2 worm cellular contexts compared by ENCODE assay signal in the genomic region with DNA sequence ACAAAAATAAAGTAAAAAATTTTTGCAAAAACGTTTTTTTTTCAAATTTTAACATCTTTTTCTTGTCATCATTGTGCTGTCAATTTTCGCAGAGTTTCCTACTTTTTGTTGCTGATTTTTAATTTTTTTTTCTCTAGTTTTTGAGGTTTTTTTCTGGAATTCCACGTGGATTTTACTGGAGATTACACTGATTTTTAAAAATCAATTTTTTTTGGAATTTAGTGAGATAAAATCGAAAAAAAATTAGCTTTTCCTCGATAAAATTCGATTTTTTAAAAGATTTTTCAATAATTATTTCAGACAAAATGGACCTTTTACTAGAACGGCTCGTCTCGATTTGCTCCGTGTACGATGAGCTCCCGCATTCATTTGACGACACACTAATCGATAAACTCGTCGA.
TF ChIP-seq lines count a peak whose summit lies in the region.

TSS of gene R05H10.3 (plus strand) at position 301 of the 400 bp plus-strand sequence.

TF ChIP-seq in whole organism, L3 larva, 47 proteins besides CTCF, POLR2A, EP300 and RAD21:
- TF ChIP-seq ama-1 (optimal IDR thresholded peaks at IDR 0.05; lab: Kevin White, UChicago), result peak; percentile 3
- TF ChIP-seq hmg-11 (tag; optimal IDR thresholded peaks at IDR 0.05; lab: Kevin White, UChicago), result no peak

TF ChIP-seq in whole organism, L4 larva, 104 proteins besides CTCF, POLR2A, EP300 and RAD21:
- TF ChIP-seq aly-2 (tag; optimal IDR thresholded peaks at IDR 0.05; lab: Kevin White, UChicago) (no peak), hif-1 (tag; optimal IDR thresholded peaks at IDR 0.05; lab: Kevin White, UChicago) (no peak), aha-1 (tag; lab: Kevin White, UChicago) (peak; percentile 11), unc-130 (GFP tag; optimal IDR thresholded peaks at IDR 0.05; lab: Kevin White, UChicago) (no peak)

Comparison
In these comparisons a context has a peak if more than half of its experiments do, and no peak if none do; other contexts are left out.
1. Of the 28 proteins assayed by ChIP-seq in both whole organism, L4 larva and whole organism, L3 larva: peak only in whole organism, L4 larva: none; only in whole organism, L3 larva: ama-1; in both: none; in neither: 27.